Fruit fly (Drosophila melanogaster): ENCODE data around the gene Cyp28d2.

Gene Cyp28d2

dm6 chr2L:5225547-5226213 lies 18.6 kb downstream of the Cyp28d2 start:
- no peak for TF ChIP-seq dl (GFP tag; optimal IDR thresholded peaks at IDR 0.05; ENCODE audit: insufficient read depth in 1 of 2, partially characterized antibody in 2 of 2)
- no peak for TF ChIP-seq ey (GFP tag; optimal IDR thresholded peaks at IDR 0.05)
- no peak for TF ChIP-seq Hnf4 (GFP tag; optimal IDR thresholded peaks at IDR 0.05)
- no peak for TF ChIP-seq CG32264 (GFP tag; optimal IDR thresholded peaks at IDR 0.05)
- TF ChIP-seq br (GFP tag; optimal IDR thresholded peaks at IDR 0.05): no peak
- peak; percentile 3 for TF ChIP-seq sv (GFP tag; optimal IDR thresholded peaks at IDR 0.05)
- TF ChIP-seq tai (GFP tag; optimal IDR thresholded peaks at IDR 0.05): no peak
- no peak for TF ChIP-seq jim (GFP tag; optimal IDR thresholded peaks at IDR 0.05)
- TF ChIP-seq Dif (GFP tag; optimal IDR thresholded peaks at IDR 0.05; ENCODE audit: partially characterized antibody): no peak
- no peak for TF ChIP-seq Myc (optimal IDR thresholded peaks at IDR 0.05)
- no peak for TF ChIP-seq Hr78 (GFP tag; optimal IDR thresholded peaks at IDR 0.05)
- no peak for TF ChIP-seq brk (GFP tag; optimal IDR thresholded peaks at IDR 0.05)
- TF ChIP-seq woc (GFP tag; optimal IDR thresholded peaks at IDR 0.05): peak; percentile 27
- no peak for TF ChIP-seq GATAd (GFP tag; optimal IDR thresholded peaks at IDR 0.05)
- TF ChIP-seq lola (GFP tag; optimal IDR thresholded peaks at IDR 0.05): no peak
- TF ChIP-seq Vsx2 (GFP tag; optimal IDR thresholded peaks at IDR 0.05; ENCODE audit: partially characterized antibody): no peak
- no peak for TF ChIP-seq CG9705 (GFP tag; optimal IDR thresholded peaks at IDR 0.05)
- no peak for TF ChIP-seq pan (optimal IDR thresholded peaks at IDR 0.05)
- TF ChIP-seq Dfd (GFP tag; optimal IDR thresholded peaks at IDR 0.05): no peak
- no peak for TF ChIP-seq usp (GFP tag; optimal IDR thresholded peaks at IDR 0.05)
- TF ChIP-seq foxo (GFP tag; optimal IDR thresholded peaks at IDR 0.05): peak in 1 of 2 experiments; percentile 39
- TF ChIP-seq rgr (GFP tag; optimal IDR thresholded peaks at IDR 0.05): peak; percentile 12

- TF ChIP-seq h (GFP tag; optimal IDR thresholded peaks at IDR 0.05): no peak
- TF ChIP-seq brk (GFP tag; optimal IDR thresholded peaks at IDR 0.05): no peak
- TF ChIP-seq Jra (GFP tag; optimal IDR thresholded peaks at IDR 0.05): no peak
- no peak for TF ChIP-seq jim (GFP tag; optimal IDR thresholded peaks at IDR 0.05)
- no peak for TF ChIP-seq CG9705 (GFP tag; optimal IDR thresholded peaks at IDR 0.05)
- TF ChIP-seq Hnf4 (GFP tag; optimal IDR thresholded peaks at IDR 0.05): no peak
- TF ChIP-seq Hr83 (GFP tag; optimal IDR thresholded peaks at IDR 0.05; ENCODE audit: poor library complexity, severe bottlenecking): no peak
- TF ChIP-seq OdsH (GFP tag; optimal IDR thresholded peaks at IDR 0.05): no peak
- no peak for TF ChIP-seq Abd-B (GFP tag; optimal IDR thresholded peaks at IDR 0.05)
- TF ChIP-seq foxo (GFP tag; optimal IDR thresholded peaks at IDR 0.05): no peak
- no peak for TF ChIP-seq sv (GFP tag; optimal IDR thresholded peaks at IDR 0.05)
- TF ChIP-seq woc (GFP tag; optimal IDR thresholded peaks at IDR 0.05): no peak
- TF ChIP-seq N (GFP tag; optimal IDR thresholded peaks at IDR 0.05): no peak
- no peak for TF ChIP-seq HLH106 (tag; optimal IDR thresholded peaks at IDR 0.05)
- TF ChIP-seq fru (GFP tag; optimal IDR thresholded peaks at IDR 0.05): no peak
- no peak for TF ChIP-seq Sp1 (GFP tag; optimal IDR thresholded peaks at IDR 0.05)
- no peak for TF ChIP-seq Rel (GFP tag; optimal IDR thresholded peaks at IDR 0.05)
- no peak for TF ChIP-seq Rel (tag; optimal IDR thresholded peaks at IDR 0.05)
- TF ChIP-seq Dif (GFP tag; optimal IDR thresholded peaks at IDR 0.05; ENCODE audit: partially characterized antibody): no peak
- TF ChIP-seq lola (GFP tag; optimal IDR thresholded peaks at IDR 0.05): no peak
Measured at dm6 chr2L:5226891-5227554, 20.0 kb downstream of the Cyp28d2 start.

- TF ChIP-seq brk (GFP tag; optimal IDR thresholded peaks at IDR 0.05) (no peak), Hnf4 (GFP tag; optimal IDR thresholded peaks at IDR 0.05) (no peak), Jra (GFP tag; optimal IDR thresholded peaks at IDR 0.05) (no peak), foxo (GFP tag; optimal IDR thresholded peaks at IDR 0.05) (no peak), jim (GFP tag; optimal IDR thresholded peaks at IDR 0.05) (no peak), Abd-B (GFP tag; optimal IDR thresholded peaks at IDR 0.05) (no peak)
Measured at dm6 chr2L:5228581-5229077, 21.6 kb downstream of the Cyp28d2 start.

- no peak for TF ChIP-seq Abd-B (GFP tag; optimal IDR thresholded peaks at IDR 0.05)
- TF ChIP-seq Myc (optimal IDR thresholded peaks at IDR 0.05): peak; percentile 15
Measured at dm6 chr2L:5229239-5229638, 22.2 kb downstream of the Cyp28d2 start.

Data from whole organism, wandering third instar larva.